Fruit fly (Drosophila melanogaster) whole organism: ENCODE measurements around the gene CG13721.

ENCODE experiments used
- EcR ChIP-seq, 2 experiments: fragments of >200 bp; optimal IDR thresholded peaks; 2 replicates each; lab custom pipeline; 2017; ENCODE audit warnings: missing biosample characterization in 2 of 2, missing genetic modification characterization in 2 of 2, missing genetic modification reagents in 2 of 2
- psq ChIP-seq: fragments of >200 bp; optimal IDR thresholded peaks from 2 replicates; lab custom pipeline; 2017

- TF ChIP-seq psq (lab: Kevin White, UChicago): no peak
- no peak for TF ChIP-seq EcR (GFP tag; optimal IDR thresholded peaks at IDR 0.05; lab: Kevin White, UChicago)
Measured at dm6 chr3L:4493609-4494008, 4.0 kb downstream of the CG13721 start.
